Worm (Caenorhabditis elegans) whole organism, L3 larva: ENCODE data around the gene aat-6.

Source experiments
- ZK546.5 ChIP-seq: sonication (generic microtip); optimal IDR thresholded peaks from 2 replicates; lab custom pipeline; 2017; ENCODE audit warnings: missing biosample characterization, missing genetic modification characterization
- aly-2 ChIP-seq: fragments of 150-350 bp; optimal IDR thresholded peaks from 2 replicates; lab custom pipeline; 2014; ENCODE audit warnings: missing biosample characterization, missing genetic modification characterization
- ceh-16 ChIP-seq: sonication (generic microtip); optimal IDR thresholded peaks from 2 replicates; lab custom pipeline; 2017; ENCODE audit warnings: missing biosample characterization, missing genetic modification characterization
- ceh-82 ChIP-seq: fragments of 150-350 bp; optimal IDR thresholded peaks from 2 replicates; lab custom pipeline; 2014; ENCODE audit warnings: missing biosample characterization, missing genetic modification characterization
- lin-39 ChIP-seq: fragments of 150-350 bp; optimal IDR thresholded peaks from 2 replicates; lab custom pipeline; 2018; ENCODE audit warnings: missing biosample characterization, missing genetic modification reagents, missing genetic modification characterization
- mml-1 ChIP-seq: fragments of 150-350 bp; sonication (generic microtip); optimal IDR thresholded peaks from 3 replicates; lab custom pipeline; 2014; ENCODE audit warnings: missing biosample characterization, missing genetic modification characterization
- nhr-11 ChIP-seq: fragments of 150-350 bp; optimal IDR thresholded peaks from 2 replicates; lab custom pipeline; 2014; ENCODE audit warnings: missing biosample characterization, missing genetic modification characterization
- nhr-12 ChIP-seq: fragments of 150-350 bp; optimal IDR thresholded peaks from 2 replicates; lab custom pipeline; 2014; ENCODE audit warnings: missing biosample characterization, missing genetic modification characterization
- nhr-237 ChIP-seq: fragments of 150-350 bp; optimal IDR thresholded peaks from 2 replicates; lab custom pipeline; 2014; ENCODE audit warnings: missing biosample characterization, missing genetic modification characterization
- nhr-67 ChIP-seq: fragments of 150-350 bp; optimal IDR thresholded peaks from 2 replicates; lab custom pipeline; 2014; ENCODE audit warnings: missing biosample characterization, missing genetic modification characterization
- tbx-2 ChIP-seq: sonication (generic microtip); optimal IDR thresholded peaks from 2 replicates; lab custom pipeline; 2016; ENCODE audit warnings: mild to moderate bottlenecking, missing genetic modification characterization, missing compliant biosample characterization
- unc-39 ChIP-seq: sonication (generic microtip); optimal IDR thresholded peaks from 4 replicates; lab custom pipeline; 2017; ENCODE audit warnings: missing biosample characterization, missing genetic modification characterization
- unc-62 ChIP-seq: fragments of 150-350 bp; sonication (generic microtip); optimal IDR thresholded peaks from 4 replicates; lab custom pipeline; 2014; ENCODE audit warnings: missing biosample characterization, missing genetic modification reagents, missing genetic modification characterization
- zag-1 ChIP-seq: fragments of 150-350 bp; optimal IDR thresholded peaks from 2 replicates; lab custom pipeline; 2014; ENCODE audit warnings: missing biosample characterization, missing genetic modification characterization

- TF ChIP-seq lin-39 (tag; lab: Kevin White, UChicago) (no peak), aly-2 (tag; lab: Kevin White, UChicago) (no peak), nhr-67 (no peak), nhr-237 (no peak), ZK546.5 (no peak), nhr-11 (tag; lab: Kevin White, UChicago) (no peak), ceh-82 (tag; lab: Kevin White, UChicago) (no peak), tbx-2 (tag; lab: Kevin White, UChicago) (no peak), zag-1 (tag; lab: Kevin White, UChicago) (no peak), unc-62 (GFP tag; lab: Kevin White, UChicago) (no peak), unc-39 (tag; lab: Kevin White, UChicago) (no peak), nhr-12 (tag; lab: Kevin White, UChicago) (no peak), mml-1 (no peak), ceh-16 (tag; lab: Kevin White, UChicago) (no peak)
Observed at ce11 chrV:11517789-11518188, 47.3 kb upstream of the aat-6 start, which contains the start of gene C55A6.4.
